Worm (Caenorhabditis elegans) whole organism, early embryonic: ENCODE data around the gene mrpl-45.

Experiments
- B0310.2 ChIP-seq: sonication (generic microtip); optimal IDR thresholded peaks from 2 replicates; lab custom pipeline; 2016; ENCODE audit warnings: mild to moderate bottlenecking, missing genetic modification characterization, missing compliant biosample characterization
- F13C5.2 ChIP-seq: sonication (generic microtip); optimal IDR thresholded peaks from 2 replicates; lab custom pipeline; 2017; ENCODE audit warnings: mild to moderate bottlenecking, missing genetic modification characterization, inconsistent platforms, missing compliant biosample characterization
- aly-1 ChIP-seq: sonication (generic microtip); optimal IDR thresholded peaks from 2 replicates; lab custom pipeline; 2016; ENCODE audit warnings: missing genetic modification characterization, missing compliant biosample characterization
- ama-1 ChIP-seq: fragments of 150-350 bp; optimal IDR thresholded peaks from 2 replicates; lab custom pipeline; 2014
- ceh-13 ChIP-seq: fragments of 200-800 bp; sonication (Bioruptor generic); optimal IDR thresholded peaks from 2 replicates; lab custom pipeline; 2018; ENCODE audit warnings: mild to moderate bottlenecking, missing genetic modification characterization, missing compliant biosample characterization
- ceh-36 ChIP-seq: sonication (generic microtip); optimal IDR thresholded peaks from 2 replicates; lab custom pipeline; 2016; ENCODE audit warnings: missing genetic modification characterization, inconsistent platforms, missing compliant biosample characterization
- ets-7 ChIP-seq: sonication (generic microtip); optimal IDR thresholded peaks from 2 replicates; lab custom pipeline; 2016; ENCODE audit warnings: missing genotype, missing genetic modification characterization, missing compliant biosample characterization
- flt-1 ChIP-seq: fragments of 200-800 bp; sonication (Bioruptor generic); IDR thresholded peaks from 2 replicates; pipeline ENCODE4 v1.3.6; 2022; ENCODE audit warnings: missing genetic modification characterization, missing compliant biosample characterization
- hmbx-1 ChIP-seq: sonication (generic microtip); optimal IDR thresholded peaks from 2 replicates; lab custom pipeline; 2016; ENCODE audit warnings: mild to moderate bottlenecking, missing genetic modification characterization, missing compliant biosample characterization
- hmg-4 ChIP-seq: fragments of 200-800 bp; sonication (Bioruptor generic); optimal IDR thresholded peaks from 2 replicates; lab custom pipeline; 2018; ENCODE audit warnings: mild to moderate bottlenecking, missing genetic modification characterization, missing compliant biosample characterization
- hnd-1 ChIP-seq: sonication (generic microtip); optimal IDR thresholded peaks from 2 replicates; lab custom pipeline; 2016; ENCODE audit warnings: missing genetic modification characterization, missing compliant biosample characterization
- pes-1 ChIP-seq: fragments of 200-800 bp; sonication (Bioruptor generic); IDR thresholded peaks from 2 replicates; pipeline ENCODE4 v1.3.6; 2022; ENCODE audit warnings: missing genetic modification reagents, missing genetic modification characterization, missing compliant biosample characterization
- scrt-1 ChIP-seq: fragments of 200-800 bp; sonication (Bioruptor generic); IDR thresholded peaks from 2 replicates; pipeline ENCODE4 v1.3.6; 2022; ENCODE audit warnings: missing genetic modification characterization, missing compliant biosample characterization
- sea-1 ChIP-seq: fragments of 200-800 bp; sonication (Bioruptor generic); conservative IDR thresholded peaks from 2 replicates; pipeline ENCODE4 v1.3.6; 2022; ENCODE audit warnings: missing genetic modification characterization, missing compliant biosample characterization
- tbx-11 ChIP-seq: fragments of 200-800 bp; sonication (Bioruptor generic); IDR thresholded peaks from 2 replicates; pipeline ENCODE4 v1.3.6; 2022; ENCODE audit warnings: missing genetic modification characterization, missing compliant biosample characterization
- tbx-37 ChIP-seq: fragments of 200-800 bp; sonication (Bioruptor generic); conservative IDR thresholded peaks from 2 replicates; pipeline ENCODE4 v1.3.6; 2022; ENCODE audit warnings: missing genetic modification reagents, missing genetic modification characterization, missing compliant biosample characterization
- tra-4 ChIP-seq: sonication (generic microtip); optimal IDR thresholded peaks from 2 replicates; lab custom pipeline; 2017; ENCODE audit warnings: missing genetic modification characterization, missing compliant biosample characterization

The mrpl-45 gene

ce11 chrIII:1230672-1231071 is 28.9 kb upstream of the mrpl-45 start:
- TF ChIP-seq tbx-37 (GFP tag; lab: Robert Waterston, UW) (no peak), F13C5.2 (tag; lab: Kevin White, UChicago) (no peak), sea-1 (GFP tag; lab: Robert Waterston, UW) (no peak), ceh-36 (tag; lab: Kevin White, UChicago) (no peak), ama-1 (lab: Kevin White, UChicago) (no peak), flt-1 (GFP tag; lab: Robert Waterston, UW) (no peak)

ce11 chrIII:1230174-1230573 is 28.4 kb upstream of the mrpl-45 start, which contains the start of gene pes-4:
Gene pes-4 (minus strand): TSS chrIII:1230274.
- TF ChIP-seq tra-4 (tag; lab: Kevin White, UChicago), result no peak
- no peak for TF ChIP-seq hmbx-1 (tag; lab: Kevin White, UChicago)
- TF ChIP-seq flt-1 (GFP tag; lab: Robert Waterston, UW), result no peak
- TF ChIP-seq ets-7, result no peak
- TF ChIP-seq tbx-37 (GFP tag; lab: Robert Waterston, UW), result no peak
- TF ChIP-seq sea-1 (GFP tag; lab: Robert Waterston, UW), result no peak
- no peak for TF ChIP-seq F13C5.2 (tag; lab: Kevin White, UChicago)
- TF ChIP-seq pes-1 (GFP tag; lab: Robert Waterston, UW), result no peak
- no peak for TF ChIP-seq ceh-36 (tag; lab: Kevin White, UChicago)
- no peak for TF ChIP-seq ama-1 (lab: Kevin White, UChicago)
- TF ChIP-seq tbx-11, result no peak
- no peak for TF ChIP-seq scrt-1
- TF ChIP-seq ceh-13 (GFP tag; lab: Kevin White, UChicago), result no peak
- no peak for TF ChIP-seq hnd-1 (tag; lab: Kevin White, UChicago)
- no peak for TF ChIP-seq hmg-4 (GFP tag; lab: Kevin White, UChicago)
- no peak for TF ChIP-seq B0310.2 (tag; lab: Kevin White, UChicago)
- no peak for TF ChIP-seq aly-1 (tag; lab: Kevin White, UChicago)

- TF ChIP-seq hmbx-1 (tag; lab: Kevin White, UChicago) (no peak), F13C5.2 (tag; lab: Kevin White, UChicago) (no peak), tbx-37 (GFP tag; lab: Robert Waterston, UW) (no peak), ets-7 (no peak), scrt-1 (no peak), ceh-13 (GFP tag; lab: Kevin White, UChicago) (no peak), tbx-11 (no peak), sea-1 (GFP tag; lab: Robert Waterston, UW) (no peak), flt-1 (GFP tag; lab: Robert Waterston, UW) (no peak)
Observed at ce11 chrIII:1229510-1229909, 27.7 kb upstream of the mrpl-45 start.

DNA sequence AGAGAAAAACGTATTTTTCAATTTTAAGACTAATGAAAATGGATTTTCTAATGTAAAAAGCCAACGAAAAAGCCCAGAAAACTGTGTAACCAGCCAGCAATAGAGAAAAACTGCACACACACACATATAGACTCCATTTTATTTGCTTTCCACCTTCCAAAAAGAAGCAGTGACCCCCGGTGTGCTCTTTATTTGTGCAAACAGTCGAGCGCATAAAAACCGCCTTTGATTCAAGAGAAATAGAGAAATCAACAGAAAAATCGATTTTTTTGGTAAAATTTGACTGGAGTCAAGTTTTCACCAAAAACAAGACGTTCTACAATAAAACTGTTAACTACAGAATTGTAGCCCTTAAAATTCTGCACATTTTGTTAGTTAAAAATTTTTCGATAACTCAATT is 26.8 kb upstream of the mrpl-45 start:
- no peak for TF ChIP-seq aly-1 (tag; lab: Kevin White, UChicago)
- TF ChIP-seq tra-4 (tag; lab: Kevin White, UChicago), result no peak
- no peak for TF ChIP-seq tbx-37 (GFP tag; lab: Robert Waterston, UW)
- TF ChIP-seq ama-1 (lab: Kevin White, UChicago), result no peak
- TF ChIP-seq hmg-4 (GFP tag; lab: Kevin White, UChicago), result no peak
- TF ChIP-seq scrt-1, result no peak
- TF ChIP-seq F13C5.2 (tag; lab: Kevin White, UChicago), result no peak
- TF ChIP-seq tbx-11, result no peak
- no peak for TF ChIP-seq ets-7
- TF ChIP-seq pes-1 (GFP tag; lab: Robert Waterston, UW), result no peak
- no peak for TF ChIP-seq hmbx-1 (tag; lab: Kevin White, UChicago)
- TF ChIP-seq hnd-1 (tag; lab: Kevin White, UChicago), result no peak

DNA sequence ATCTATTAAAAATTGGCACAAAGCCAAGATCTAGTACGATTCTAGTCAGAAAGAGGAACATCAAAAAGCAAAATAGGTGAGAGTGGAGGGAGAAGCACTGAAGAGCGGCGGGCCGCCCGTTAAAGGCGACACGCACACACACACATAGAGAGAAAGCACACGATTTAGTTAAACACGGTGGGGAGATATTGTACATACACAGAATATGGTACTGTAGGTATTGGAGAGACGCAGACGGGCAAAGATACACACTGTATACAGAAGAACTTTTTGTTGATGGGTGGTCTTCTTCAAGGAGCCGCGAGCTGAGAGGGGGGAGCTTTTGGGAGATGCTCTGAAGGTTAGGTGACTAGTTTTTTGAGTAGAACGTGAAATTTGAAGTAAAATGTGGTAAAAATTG is 24.4 kb upstream of the mrpl-45 start:
- no peak for TF ChIP-seq ama-1 (lab: Kevin White, UChicago)
- TF ChIP-seq hmbx-1 (tag; lab: Kevin White, UChicago), result no peak
- no peak for TF ChIP-seq aly-1 (tag; lab: Kevin White, UChicago)
- no peak for TF ChIP-seq hnd-1 (tag; lab: Kevin White, UChicago)
- TF ChIP-seq tra-4 (tag; lab: Kevin White, UChicago), result no peak
- TF ChIP-seq scrt-1, result no peak
- no peak for TF ChIP-seq hmg-4 (GFP tag; lab: Kevin White, UChicago)
- no peak for TF ChIP-seq ceh-13 (GFP tag; lab: Kevin White, UChicago)
- no peak for TF ChIP-seq pes-1 (GFP tag; lab: Robert Waterston, UW)
- no peak for TF ChIP-seq tbx-11
- no peak for TF ChIP-seq B0310.2 (tag; lab: Kevin White, UChicago)
- no peak for TF ChIP-seq tbx-37 (GFP tag; lab: Robert Waterston, UW)
- no peak for TF ChIP-seq sea-1 (GFP tag; lab: Robert Waterston, UW)
- no peak for TF ChIP-seq ceh-36 (tag; lab: Kevin White, UChicago)
- no peak for TF ChIP-seq flt-1 (GFP tag; lab: Robert Waterston, UW)
- TF ChIP-seq ets-7, result no peak
- no peak for TF ChIP-seq F13C5.2 (tag; lab: Kevin White, UChicago)

DNA sequence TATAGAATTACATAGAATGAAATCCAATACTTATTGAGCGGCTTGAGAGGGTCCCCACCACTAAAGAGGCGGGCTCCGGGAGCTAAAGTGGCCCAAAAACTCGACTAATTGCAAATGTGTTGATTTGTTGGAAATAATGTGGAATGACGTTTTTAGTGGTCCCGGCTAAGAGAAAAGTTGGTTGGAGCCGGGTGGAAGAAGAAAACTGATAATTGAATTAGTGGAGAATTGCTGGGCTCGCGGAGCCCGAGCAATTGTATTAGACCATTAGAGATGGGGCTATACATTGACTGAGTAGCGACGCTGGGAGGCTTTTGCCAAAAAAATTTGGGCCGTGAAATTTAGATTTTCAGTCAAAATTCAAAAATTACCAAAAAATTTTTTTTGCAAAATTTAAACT is 23.8 kb upstream of the mrpl-45 start:
- no peak for TF ChIP-seq tbx-11
- no peak for TF ChIP-seq tra-4 (tag; lab: Kevin White, UChicago)
- TF ChIP-seq scrt-1, result no peak
- no peak for TF ChIP-seq hnd-1 (tag; lab: Kevin White, UChicago)
- TF ChIP-seq ets-7, result no peak
- no peak for TF ChIP-seq B0310.2 (tag; lab: Kevin White, UChicago)
- TF ChIP-seq aly-1 (tag; lab: Kevin White, UChicago), result no peak
- TF ChIP-seq pes-1 (GFP tag; lab: Robert Waterston, UW), result no peak
- TF ChIP-seq flt-1 (GFP tag; lab: Robert Waterston, UW), result no peak
- no peak for TF ChIP-seq ceh-13 (GFP tag; lab: Kevin White, UChicago)
- TF ChIP-seq ama-1 (lab: Kevin White, UChicago), result no peak
- no peak for TF ChIP-seq sea-1 (GFP tag; lab: Robert Waterston, UW)
- TF ChIP-seq F13C5.2 (tag; lab: Kevin White, UChicago), result no peak
- no peak for TF ChIP-seq tbx-37 (GFP tag; lab: Robert Waterston, UW)
- no peak for TF ChIP-seq ceh-36 (tag; lab: Kevin White, UChicago)

DNA sequence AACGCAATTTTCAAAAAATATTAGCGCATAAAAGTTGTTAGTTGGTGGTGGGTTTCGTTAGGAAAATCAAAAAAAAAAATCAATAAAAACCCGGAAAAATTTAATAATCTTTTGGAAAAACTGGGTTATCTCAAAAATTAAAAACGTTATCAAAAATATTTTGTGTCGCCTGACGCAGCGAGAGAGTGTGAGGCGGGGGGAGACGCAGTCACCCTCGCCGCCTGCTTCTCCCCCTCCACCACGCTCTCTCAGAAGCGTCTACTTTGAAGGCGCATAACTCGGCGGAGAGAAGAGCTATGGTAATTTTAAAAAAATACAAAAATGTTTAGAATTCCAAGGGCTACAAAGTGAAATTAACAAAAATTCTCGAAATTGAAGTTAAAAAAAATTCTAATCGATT is 23.3 kb upstream of the mrpl-45 start:
- TF ChIP-seq hmbx-1 (tag; lab: Kevin White, UChicago), result no peak
